Fruit fly (Drosophila melanogaster): ENCODE measurements around the gene CG8664.

The CG8664 gene

dm6 chrX:17300609-17301208 is 18.2 kb upstream of the CG8664 start:
- TF ChIP-seq CG9948 (tag; optimal IDR thresholded peaks at IDR 0.05) = peak; percentile 73
- TF ChIP-seq CG12605 (GFP tag; IDR thresholded peaks at IDR 0.05) = peak; percentile 61
- TF ChIP-seq Ets98B (GFP tag; IDR thresholded peaks at IDR 0.05) = no peak; the same call in none of the 2 replicates
- peak; percentile 81 for TF ChIP-seq CG17806 (tag; optimal IDR thresholded peaks at IDR 0.05)
- TF ChIP-seq gl (tag; optimal IDR thresholded peaks at IDR 0.05) = peak; percentile 75
- peak; percentile 46 for TF ChIP-seq Pif1B (GFP tag; optimal IDR thresholded peaks at IDR 0.05)
- TF ChIP-seq CG13204 (GFP tag; optimal IDR thresholded peaks at IDR 0.05) = peak; percentile 65
- TF ChIP-seq CG4496 (GFP tag; IDR thresholded peaks at IDR 0.05) = peak; percentile 61
- peak; percentile 86 for TF ChIP-seq CG15710 (tag; optimal IDR thresholded peaks at IDR 0.05)
- TF ChIP-seq EcR (GFP tag; optimal IDR thresholded peaks at IDR 0.05) = peak; percentile 39
- TF ChIP-seq CG8159 (tag; optimal IDR thresholded peaks at IDR 0.05) = peak; percentile 89
- no peak for TF ChIP-seq CG10348 (GFP tag; IDR thresholded peaks at IDR 0.05)
- TF ChIP-seq Snoo (tag; optimal IDR thresholded peaks at IDR 0.05) = peak; percentile 85
- no peak for TF ChIP-seq rn (GFP tag; IDR thresholded peaks at IDR 0.05)
- TF ChIP-seq fd96Ca (GFP tag; IDR thresholded peaks at IDR 0.05) = no peak; the same call in 2 of the 3 replicates
- TF ChIP-seq CG34367 (tag; optimal IDR thresholded peaks at IDR 0.05) = peak; percentile 71
- TF ChIP-seq CG8301 (tag; optimal IDR thresholded peaks at IDR 0.05) = peak; percentile 85
- peak; percentile 91 for TF ChIP-seq CG14655 (GFP tag; optimal IDR thresholded peaks at IDR 0.05)
- peak; percentile 56 for TF ChIP-seq CG32121 (GFP tag; IDR thresholded peaks at IDR 0.05)
- TF ChIP-seq D1 (tag; optimal IDR thresholded peaks at IDR 0.05) = peak; percentile 73
- TF ChIP-seq Pif1A (GFP tag; optimal IDR thresholded peaks at IDR 0.05) = peak; percentile 64

dm6 chrX:17298900-17299836 is 16.6 kb upstream of the CG8664 start:
- TF ChIP-seq Pif1B (GFP tag; optimal IDR thresholded peaks at IDR 0.05) (peak; percentile 79), EcR (GFP tag; optimal IDR thresholded peaks at IDR 0.05) (peak; percentile 57), CG12605 (GFP tag; IDR thresholded peaks at IDR 0.05) (peak; percentile 74), D1 (tag; optimal IDR thresholded peaks at IDR 0.05) (peak; percentile 57), CG9948 (tag; optimal IDR thresholded peaks at IDR 0.05) (peak; percentile 83), CG32121 (GFP tag; IDR thresholded peaks at IDR 0.05) (peak; percentile 83), CG10348 (GFP tag; IDR thresholded peaks at IDR 0.05) (no peak), CG17806 (tag; optimal IDR thresholded peaks at IDR 0.05) (peak; percentile 80), Snoo (tag; optimal IDR thresholded peaks at IDR 0.05) (peak; percentile 53), CG14655 (GFP tag; optimal IDR thresholded peaks at IDR 0.05) (peak; percentile 76), CG8159 (tag; optimal IDR thresholded peaks at IDR 0.05) (peak; percentile 81), CG15710 (tag; optimal IDR thresholded peaks at IDR 0.05) (peak; percentile 85), rn (GFP tag; IDR thresholded peaks at IDR 0.05) (peak; percentile 75), fd96Ca (GFP tag; IDR thresholded peaks at IDR 0.05) (peak; percentile 86), CG13204 (GFP tag; optimal IDR thresholded peaks at IDR 0.05) (peak; percentile 59), Pif1A (GFP tag; optimal IDR thresholded peaks at IDR 0.05) (peak; percentile 72), Ets98B (GFP tag; IDR thresholded peaks at IDR 0.05) (peak; percentile 80), CG34367 (tag; optimal IDR thresholded peaks at IDR 0.05) (peak; percentile 82), CG4496 (GFP tag; IDR thresholded peaks at IDR 0.05) (peak; percentile 86), CG8301 (tag; optimal IDR thresholded peaks at IDR 0.05) (peak; percentile 81), gl (tag; optimal IDR thresholded peaks at IDR 0.05) (peak; percentile 78)

dm6 chrX:17297924-17298591 is 15.5 kb upstream of the CG8664 start:
- peak; percentile 40 for TF ChIP-seq CG17806 (tag; optimal IDR thresholded peaks at IDR 0.05)
- peak; percentile 31 for TF ChIP-seq Pif1A (GFP tag; optimal IDR thresholded peaks at IDR 0.05)
- TF ChIP-seq Ets98B (GFP tag; IDR thresholded peaks at IDR 0.05) = peak; percentile 74
- TF ChIP-seq rn (GFP tag; IDR thresholded peaks at IDR 0.05) = no peak
- peak; percentile 54; the same call in 1 of the 2 replicates for TF ChIP-seq CG12605 (GFP tag; IDR thresholded peaks at IDR 0.05)
- no peak for TF ChIP-seq Pif1B (GFP tag; optimal IDR thresholded peaks at IDR 0.05)
- TF ChIP-seq CG9948 (tag; optimal IDR thresholded peaks at IDR 0.05) = peak; percentile 41
- peak; percentile 33 for TF ChIP-seq CG14655 (GFP tag; optimal IDR thresholded peaks at IDR 0.05)
- peak; percentile 41 for TF ChIP-seq CG8301 (tag; optimal IDR thresholded peaks at IDR 0.05)
- TF ChIP-seq CG8159 (tag; optimal IDR thresholded peaks at IDR 0.05) = peak; percentile 27
- TF ChIP-seq CG4496 (GFP tag; IDR thresholded peaks at IDR 0.05) = peak; percentile 89
- TF ChIP-seq D1 (tag; optimal IDR thresholded peaks at IDR 0.05) = no peak
- peak; percentile 50 for TF ChIP-seq CG34367 (tag; optimal IDR thresholded peaks at IDR 0.05)
- peak; percentile 75 for TF ChIP-seq fd96Ca (GFP tag; IDR thresholded peaks at IDR 0.05)
- TF ChIP-seq CG32121 (GFP tag; IDR thresholded peaks at IDR 0.05) = peak; percentile 79
- TF ChIP-seq Snoo (tag; optimal IDR thresholded peaks at IDR 0.05) = no peak
- TF ChIP-seq CG15710 (tag; optimal IDR thresholded peaks at IDR 0.05) = peak; percentile 34
- TF ChIP-seq CG10348 (GFP tag; IDR thresholded peaks at IDR 0.05) = no peak
- TF ChIP-seq EcR (GFP tag; optimal IDR thresholded peaks at IDR 0.05) = no peak
- TF ChIP-seq CG13204 (GFP tag; optimal IDR thresholded peaks at IDR 0.05) = no peak

- TF ChIP-seq rn (GFP tag; IDR thresholded peaks at IDR 0.05) (peak; percentile 52; the same call in 1 of the 2 replicates), CG17806 (tag; optimal IDR thresholded peaks at IDR 0.05) (peak; percentile 45), EcR (GFP tag; optimal IDR thresholded peaks at IDR 0.05) (no peak), Pif1A (GFP tag; optimal IDR thresholded peaks at IDR 0.05) (peak; percentile 84), CG9948 (tag; optimal IDR thresholded peaks at IDR 0.05) (peak; percentile 62), Pif1B (GFP tag; optimal IDR thresholded peaks at IDR 0.05) (peak; percentile 79), gl (tag; optimal IDR thresholded peaks at IDR 0.05) (no peak), CG32121 (GFP tag; IDR thresholded peaks at IDR 0.05) (peak; percentile 74), CG8301 (tag; optimal IDR thresholded peaks at IDR 0.05) (peak; percentile 71), fd96Ca (GFP tag; IDR thresholded peaks at IDR 0.05) (peak; percentile 87), Snoo (tag; optimal IDR thresholded peaks at IDR 0.05) (peak; percentile 82), D1 (tag; optimal IDR thresholded peaks at IDR 0.05) (peak; percentile 50), CG14655 (GFP tag; optimal IDR thresholded peaks at IDR 0.05) (peak; percentile 73), CG8159 (tag; optimal IDR thresholded peaks at IDR 0.05) (peak; percentile 57), CG12605 (GFP tag; IDR thresholded peaks at IDR 0.05) (peak; percentile 47; the same call in 1 of the 2 replicates), CG10348 (GFP tag; IDR thresholded peaks at IDR 0.05) (peak; percentile 39; the same call in 1 of the 2 replicates), CG4496 (GFP tag; IDR thresholded peaks at IDR 0.05) (peak; percentile 80), CG15710 (tag; optimal IDR thresholded peaks at IDR 0.05) (peak; percentile 55), CG34367 (tag; optimal IDR thresholded peaks at IDR 0.05) (peak; percentile 54), Ets98B (GFP tag; IDR thresholded peaks at IDR 0.05) (peak; percentile 25), CG13204 (GFP tag; optimal IDR thresholded peaks at IDR 0.05) (no peak)
Measured at dm6 chrX:17297070-17297689, 14.7 kb upstream of the CG8664 start.

Data from whole organism, pupa.